Worm (Caenorhabditis elegans): ENCODE data around the gene ZC416.2.

DNA sequence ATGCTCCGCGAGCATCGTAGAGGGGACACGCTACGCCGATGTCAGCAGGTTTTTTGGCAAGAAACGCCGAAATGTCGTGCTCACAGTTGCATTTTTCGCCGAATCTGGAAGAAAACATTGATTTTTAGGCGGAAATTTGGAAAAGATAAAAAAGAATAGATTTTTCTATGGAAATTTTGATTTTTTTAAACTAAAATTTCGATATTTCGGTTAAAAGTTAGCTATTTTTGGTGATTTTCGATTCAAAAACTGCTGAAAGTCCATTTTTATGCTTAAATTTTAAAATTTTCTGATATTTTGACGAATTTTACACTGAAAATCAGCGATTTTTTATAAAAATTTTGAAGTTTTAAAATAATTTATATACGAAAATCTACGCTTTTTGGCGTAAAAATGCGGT is 36.1 kb upstream of the ZC416.2 start:
- TF ChIP-seq tbx-11 (GFP tag; IDR thresholded peaks at IDR 0.05) (no peak), hnd-1 (tag; optimal IDR thresholded peaks at IDR 0.05) (no peak)
